Worm (Caenorhabditis elegans): ENCODE data around the gene phf-15.

- TF ChIP-seq aly-1 (tag; optimal IDR thresholded peaks at IDR 0.05) (no peak), ama-1 (optimal IDR thresholded peaks at IDR 0.05) (no peak), hmg-4 (GFP tag; optimal IDR thresholded peaks at IDR 0.05) (no peak), pes-1 (GFP tag; IDR thresholded peaks at IDR 0.05) (no peak), ceh-36 (tag; optimal IDR thresholded peaks at IDR 0.05) (no peak), hnd-1 (tag; optimal IDR thresholded peaks at IDR 0.05) (no peak), tra-4 (tag; optimal IDR thresholded peaks at IDR 0.05) (no peak), flt-1 (GFP tag; IDR thresholded peaks at IDR 0.05) (no peak), scrt-1 (GFP tag; IDR thresholded peaks at IDR 0.05) (no peak), hmbx-1 (tag; optimal IDR thresholded peaks at IDR 0.05) (no peak), ceh-13 (GFP tag; optimal IDR thresholded peaks at IDR 0.05) (no peak), tbx-11 (GFP tag; IDR thresholded peaks at IDR 0.05) (no peak)
Observed at ce11 chrIII:3367772-3368171, 45.1 kb downstream of the phf-15 start.

All from whole organism, early embryonic.